Fruit fly (Drosophila melanogaster): ENCODE measurements around the gene CG42818.
A peak's percentile ranks its signal among the peaks of the same experiment; 100 is the strongest.

Gene CG42818

dm6 chr2L:16269232-16270134, 27.7 kb downstream of the CG42818 start:
- TF ChIP-seq pfk (GFP tag; optimal IDR thresholded peaks at IDR 0.05) = peak; percentile 100
- peak; percentile 12 for TF ChIP-seq ewg (GFP tag; optimal IDR thresholded peaks at IDR 0.05)
- peak; percentile 67 for TF ChIP-seq exex (tag; optimal IDR thresholded peaks at IDR 0.05)
- TF ChIP-seq kni (GFP tag; optimal IDR thresholded peaks at IDR 0.05) = peak; percentile 93
- TF ChIP-seq MBD-R2 (GFP tag; IDR thresholded peaks at IDR 0.05) = no peak
- TF ChIP-seq bsh (GFP tag; optimal IDR thresholded peaks at IDR 0.05) = peak; percentile 57 to 60
- no peak for TF ChIP-seq B-H1 (GFP tag; IDR thresholded peaks at IDR 0.05)
- TF ChIP-seq zf30C (GFP tag; optimal IDR thresholded peaks at IDR 0.05) = peak; percentile 58
- peak; percentile 80 for TF ChIP-seq CG13624 (GFP tag; optimal IDR thresholded peaks at IDR 0.05)
- TF ChIP-seq H15 (GFP tag; IDR thresholded peaks at IDR 0.05) = no peak
- TF ChIP-seq Nf-YC (tag; optimal IDR thresholded peaks at IDR 0.05) = peak; percentile 73
- peak; percentile 97 for TF ChIP-seq Fer1 (GFP tag; optimal IDR thresholded peaks at IDR 0.05)
- TF ChIP-seq cwo (GFP tag; optimal IDR thresholded peaks at IDR 0.05) = peak; percentile 73
- TF ChIP-seq CG17568 (GFP tag; optimal IDR thresholded peaks at IDR 0.05) = peak; percentile 94
- TF ChIP-seq gro (GFP tag; optimal IDR thresholded peaks at IDR 0.05) = peak; percentile 72
- peak; percentile 64 for TF ChIP-seq org-1 (GFP tag; optimal IDR thresholded peaks at IDR 0.05)
- TF ChIP-seq grau (tag; optimal IDR thresholded peaks at IDR 0.05) = peak; percentile 67
- no peak for TF ChIP-seq CG18764 (GFP tag; optimal IDR thresholded peaks at IDR 0.05)
- TF ChIP-seq CG17802 (tag; optimal IDR thresholded peaks at IDR 0.05) = no peak
- peak; percentile 69 for TF ChIP-seq Elba2 (GFP tag; optimal IDR thresholded peaks at IDR 0.05)
- TF ChIP-seq CG18619 (GFP tag; optimal IDR thresholded peaks at IDR 0.05) = peak; percentile 39
- peak; percentile 60 for TF ChIP-seq twi (tag; optimal IDR thresholded peaks at IDR 0.05)
- peak; percentile 73 for TF ChIP-seq CG8281 (tag; optimal IDR thresholded peaks at IDR 0.05)
- TF ChIP-seq jumu (GFP tag; optimal IDR thresholded peaks at IDR 0.05) = no peak
- no peak for TF ChIP-seq danr (GFP tag; IDR thresholded peaks at IDR 0.05)
- TF ChIP-seq CG11504 (tag; optimal IDR thresholded peaks at IDR 0.05) = peak; percentile 100
- no peak for TF ChIP-seq ssp (GFP tag; IDR thresholded peaks at IDR 0.05)
- peak; percentile 66 for TF ChIP-seq bigmax (GFP tag; optimal IDR thresholded peaks at IDR 0.05)
- peak; percentile 28 for TF ChIP-seq CG16863 (GFP tag; optimal IDR thresholded peaks at IDR 0.05)
- peak; percentile 45 for TF ChIP-seq HmgD (GFP tag; optimal IDR thresholded peaks at IDR 0.05)
- TF ChIP-seq CoRest (tag; optimal IDR thresholded peaks at IDR 0.05) = no peak
- no peak for TF ChIP-seq HLH3B (GFP tag; IDR thresholded peaks at IDR 0.05)
- peak in 1 of 2 experiments; percentile 67 for TF ChIP-seq Hr51 (GFP tag; optimal IDR thresholded peaks at IDR 0.05)
- TF ChIP-seq HLH54F (GFP tag; optimal IDR thresholded peaks at IDR 0.05) = no peak
- TF ChIP-seq Hand (GFP tag; optimal IDR thresholded peaks at IDR 0.05) = peak; percentile 93
- peak; percentile 88 for TF ChIP-seq schlank (tag; optimal IDR thresholded peaks at IDR 0.05)
- TF ChIP-seq trem (tag; optimal IDR thresholded peaks at IDR 0.05) = peak; percentile 18
- peak; percentile 74 for TF ChIP-seq her (GFP tag; optimal IDR thresholded peaks at IDR 0.05)
- TF ChIP-seq GATAe (GFP tag; conservative IDR thresholded peaks at IDR 0.05) = no peak
- TF ChIP-seq CG14050 (GFP tag; IDR thresholded peaks at IDR 0.05) = no peak
- TF ChIP-seq CG7556 (GFP tag; optimal IDR thresholded peaks at IDR 0.05) = peak; percentile 24
- no peak for TF ChIP-seq CG9932 (GFP tag; IDR thresholded peaks at IDR 0.05)
- TF ChIP-seq insv (GFP tag; optimal IDR thresholded peaks at IDR 0.05) = peak; percentile 99 to 100
- peak; percentile 72 for TF ChIP-seq Fer2 (tag; optimal IDR thresholded peaks at IDR 0.05)
- TF ChIP-seq Gug (GFP tag; IDR thresholded peaks at IDR 0.05) = no peak
- TF ChIP-seq HHEX (GFP tag; optimal IDR thresholded peaks at IDR 0.05) = peak; percentile 93
- peak; percentile 96 for TF ChIP-seq CG10543 (GFP tag; optimal IDR thresholded peaks at IDR 0.05)
- TF ChIP-seq eyg (GFP tag; optimal IDR thresholded peaks at IDR 0.05) = peak; percentile 41
